Worm (Caenorhabditis elegans): ENCODE measurements around the gene T07D1.3.

Gene T07D1.3

ce11 chrX:2439728-2440127, 3.5 kb downstream of the T07D1.3 start (continued):
- TF ChIP-seq unc-62 (GFP tag; optimal IDR thresholded peaks at IDR 0.05 in 1 of 2) = no peak
- TF ChIP-seq unc-62 (tag; optimal IDR thresholded peaks at IDR 0.05) = no peak
- no peak for TF ChIP-seq lir-3 (tag; optimal IDR thresholded peaks at IDR 0.05)
- peak; percentile 46 for TF ChIP-seq nhr-77 (tag; optimal IDR thresholded peaks at IDR 0.05)
- no peak for TF ChIP-seq tra-1 (GFP tag; IDR thresholded peaks at IDR 0.05)

DNA sequence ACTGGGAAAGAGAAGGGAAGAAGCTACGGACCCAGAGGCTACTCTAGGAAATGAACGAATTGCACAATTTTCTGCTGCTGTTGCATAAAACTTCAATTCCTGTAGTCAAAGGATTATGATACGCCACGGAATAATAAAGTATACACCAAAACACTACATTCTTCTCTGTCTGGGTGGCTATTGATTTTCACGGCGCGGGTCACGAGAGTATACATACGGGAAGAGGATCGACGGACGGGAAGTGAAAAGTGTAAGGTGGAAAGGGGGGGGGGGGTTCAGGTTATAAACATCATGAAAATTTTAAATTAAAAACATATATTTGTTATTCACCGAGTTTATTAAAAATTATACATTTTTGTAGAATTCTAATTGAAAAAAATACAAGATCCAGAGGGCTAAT, 3.9 kb downstream of the T07D1.3 start:
- TF ChIP-seq lir-3 (tag; optimal IDR thresholded peaks at IDR 0.05) (no peak), sdz-12 (GFP tag; optimal IDR thresholded peaks at IDR 0.05) (no peak), hlh-30 (tag; optimal IDR thresholded peaks at IDR 0.05; ENCODE audit: insufficient read depth) (peak; percentile 41)

- TF ChIP-seq Y75B8A.6 (GFP tag; IDR thresholded peaks at IDR 0.05) (no peak), ceh-62 (tag; optimal IDR thresholded peaks at IDR 0.05) (no peak), lim-7 (GFP tag; IDR thresholded peaks at IDR 0.05) (no peak), snpc-4 (tag; optimal IDR thresholded peaks at IDR 0.05) (no peak), hlh-11 (tag; optimal IDR thresholded peaks at IDR 0.05) (no peak), jun-1 (tag; optimal IDR thresholded peaks at IDR 0.05) (no peak), T20F7.1 (GFP tag; optimal IDR thresholded peaks at IDR 0.05) (no peak), F44E2.7 (GFP tag; IDR thresholded peaks at IDR 0.05) (no peak)
These were observed 4.3 kb downstream of the T07D1.3 start, which contains the start of gene gid-2 for ce11 chrX:2438857-2439256. TSS of gene gid-2 (minus strand) at chrX:2438957.

DNA sequence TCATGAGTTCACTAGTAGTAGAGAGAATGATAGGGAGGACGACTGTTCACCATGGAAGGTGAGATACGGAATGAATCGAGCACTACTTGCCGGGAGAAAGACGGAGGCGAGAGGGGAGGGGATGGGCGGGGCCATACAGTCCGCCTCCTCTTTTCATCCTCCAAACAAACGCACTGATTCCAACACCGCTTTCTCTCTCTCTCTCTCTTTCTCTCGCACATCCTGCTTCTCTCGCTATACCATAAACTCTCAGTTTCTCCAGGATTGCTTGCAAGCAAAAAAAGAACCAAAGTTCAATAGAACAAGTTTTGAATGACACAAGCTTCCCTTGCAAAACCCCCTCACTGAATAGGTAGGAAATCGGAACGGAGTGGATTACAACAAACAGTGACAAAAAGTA, 7.9 kb downstream of the T07D1.3 start:
- TF ChIP-seq lin-13 (GFP tag; optimal IDR thresholded peaks at IDR 0.05) = peak; percentile 19
- TF ChIP-seq hlh-11 (tag; optimal IDR thresholded peaks at IDR 0.05) = peak; percentile 35
- peak; percentile 14 for TF ChIP-seq dve-1 (tag; optimal IDR thresholded peaks at IDR 0.05; ENCODE audit: insufficient read depth)
- peak; percentile 35; the same call in 1 of the 2 replicates for TF ChIP-seq set-16 (GFP tag; IDR thresholded peaks at IDR 0.05)
- no peak for TF ChIP-seq zip-2 (tag; optimal IDR thresholded peaks at IDR 0.05)
- no peak for TF ChIP-seq F26F4.8 (GFP tag; conservative IDR thresholded peaks at IDR 0.05)
- TF ChIP-seq ZK546.5 (tag; optimal IDR thresholded peaks at IDR 0.05) = no peak
- TF ChIP-seq lin-39 (tag; optimal IDR thresholded peaks at IDR 0.05) = no peak
- TF ChIP-seq dmd-6 (GFP tag; IDR thresholded peaks at IDR 0.05) = peak; percentile 60
- no peak for TF ChIP-seq ceh-44 (GFP tag; IDR thresholded peaks at IDR 0.05)
- no peak for TF ChIP-seq fkh-10 (GFP tag; optimal IDR thresholded peaks at IDR 0.05)
- 0 out of 2 replicates have a peak, but pooled peaks have one; percentile 9 for TF ChIP-seq hmg-1.1 (GFP tag; IDR thresholded peaks at IDR 0.05)
- 0 out of 2 replicates have a peak, but pooled peaks have one; percentile 39 for TF ChIP-seq dmd-8 (GFP tag; IDR thresholded peaks at IDR 0.05)
- no peak for TF ChIP-seq ctbp-1 (GFP tag; IDR thresholded peaks at IDR 0.05)
- TF ChIP-seq nhr-111 (GFP tag; optimal IDR thresholded peaks at IDR 0.05) = no peak
- no peak for TF ChIP-seq mxl-2 (GFP tag; conservative IDR thresholded peaks at IDR 0.05)
- no peak for TF ChIP-seq T26A8.4 (GFP tag; IDR thresholded peaks at IDR 0.05)
- TF ChIP-seq nhr-48 (tag; optimal IDR thresholded peaks at IDR 0.05) = peak; percentile 29

DNA sequence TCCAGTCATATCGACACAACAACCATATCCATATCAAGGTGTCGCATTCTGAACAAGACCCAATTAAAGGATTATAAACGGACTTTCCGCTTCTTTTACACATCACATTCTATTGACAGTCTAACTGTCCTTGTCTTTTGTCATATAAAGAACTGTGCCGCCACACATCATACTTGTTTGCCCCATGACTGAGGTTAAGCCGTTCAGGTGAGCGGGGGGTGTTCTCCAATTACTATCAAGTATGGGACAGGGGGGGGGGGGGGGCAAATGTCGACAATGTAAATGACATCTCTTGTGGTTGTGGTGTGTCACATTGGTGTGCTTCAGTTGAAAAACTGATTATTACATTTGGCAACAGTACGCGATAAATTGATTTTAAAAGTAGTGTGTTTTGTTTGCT, 9.4 kb downstream of the T07D1.3 start:
- TF ChIP-seq F10B5.3 (tag; optimal IDR thresholded peaks at IDR 0.05) (peak; percentile 28), unc-62 (GFP tag; optimal IDR thresholded peaks at IDR 0.05 in 1 of 2) (peak in 1 of 2 experiments; percentile 64), unc-62 (tag; optimal IDR thresholded peaks at IDR 0.05) (no peak), hlh-11 (tag; optimal IDR thresholded peaks at IDR 0.05) (peak; percentile 26), hlh-30 (tag; optimal IDR thresholded peaks at IDR 0.05; ENCODE audit: insufficient read depth) (peak; percentile 61), ceh-20 (GFP tag; IDR thresholded peaks at IDR 0.05) (no peak)

Data from whole organism, L4 larva.